Worm (Caenorhabditis elegans) whole organism, L4/young adult: ENCODE measurements around the gene srbc-68.

Source experiments
- W03F9.2 ChIP-seq: fragments of 150-350 bp; optimal IDR thresholded peaks from 2 replicates; lab custom pipeline; 2014; ENCODE audit warnings: missing biosample characterization, missing genetic modification characterization
- dao-5 ChIP-seq: sonication (generic microtip); optimal IDR thresholded peaks from 2 replicates; lab custom pipeline; 2016; ENCODE audit warnings: missing genotype, missing genetic modification characterization, moderate library complexity, missing compliant biosample characterization
- him-1 ChIP-seq: sonication (generic microtip); optimal IDR thresholded peaks from 2 replicates; lab custom pipeline; 2016; ENCODE audit warnings: missing genotype, missing genetic modification reagents, missing genetic modification characterization, missing compliant biosample characterization

Gene srbc-68

ce11 chrV:3496880-3497279, 49.5 kb downstream of the srbc-68 start, which contains the start of gene C07G3.15:
C07G3.15 (minus strand) TSS chrV:3496980.
- TF ChIP-seq W03F9.2 (no peak), dao-5 (no peak), him-1 (no peak)
